Fruit fly (Drosophila melanogaster): ENCODE results near the gene wupA.

wupA gene

DNA sequence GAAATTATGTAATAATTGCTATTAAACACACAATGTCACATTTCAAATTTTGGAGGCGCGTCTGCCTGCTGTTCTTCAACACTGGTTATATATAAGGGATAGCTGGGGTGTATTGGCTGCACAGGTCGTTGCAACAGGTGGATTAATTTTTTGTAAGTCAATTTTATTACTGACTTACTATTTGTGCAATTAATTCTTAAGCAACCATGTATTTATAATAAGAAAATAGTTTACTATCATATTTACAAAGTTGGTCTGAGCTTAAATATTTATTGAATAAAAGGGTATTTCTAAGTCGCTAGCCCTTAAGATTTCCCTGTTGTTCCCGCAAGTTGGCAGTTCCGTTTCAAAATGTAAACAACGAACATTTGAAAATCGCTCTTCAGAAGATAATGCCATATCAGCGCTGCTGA is 23.9 kb downstream of the wupA start, which contains the start of gene RhoGAP16F (continued):
- TF ChIP-seq jigr1 (GFP tag; IDR thresholded peaks at IDR 0.05) (peak; percentile 71), CG4820 (GFP tag; optimal IDR thresholded peaks at IDR 0.05) (peak; percentile 79), tx (GFP tag; optimal IDR thresholded peaks at IDR 0.05) (peak; percentile 65), CG5180 (GFP tag; optimal IDR thresholded peaks at IDR 0.05) (peak; percentile 42), CG14710 (tag; optimal IDR thresholded peaks at IDR 0.05) (peak; percentile 83), hth (optimal IDR thresholded peaks at IDR 0.05) (no peak), CG17829 (tag; optimal IDR thresholded peaks at IDR 0.05) (peak; percentile 86), CG8281 (tag; optimal IDR thresholded peaks at IDR 0.05) (peak; percentile 35), MESR4 (GFP tag; optimal IDR thresholded peaks at IDR 0.05) (peak; percentile 3), Deaf1 (tag; optimal IDR thresholded peaks at IDR 0.05) (peak; percentile 54), CG4617 (GFP tag; optimal IDR thresholded peaks at IDR 0.05; ENCODE audit: borderline replicate concordance) (peak; percentile 65), CG7271 (tag; optimal IDR thresholded peaks at IDR 0.05) (peak; percentile 71), ttk (GFP tag; IDR thresholded peaks at IDR 0.05) (peak; percentile 79), CG33557 (GFP tag; optimal IDR thresholded peaks at IDR 0.05) (peak; percentile 75), crp (GFP tag; optimal IDR thresholded peaks at IDR 0.05) (peak in 1 of 2 experiments; percentile 33), sr (GFP tag; IDR thresholded peaks at IDR 0.05) (0 out of 3 replicates have a peak, but pooled peaks have one; percentile 9), CG34376 (GFP tag; optimal IDR thresholded peaks at IDR 0.05) (peak; percentile 69), B-H1 (GFP tag; IDR thresholded peaks at IDR 0.05) (peak; percentile 79), luna (GFP tag; optimal IDR thresholded peaks at IDR 0.05) (no peak), Ada2b (GFP tag; IDR thresholded peaks at IDR 0.05) (peak; percentile 70), CG8359 (GFP tag; optimal IDR thresholded peaks at IDR 0.05; ENCODE audit: borderline replicate concordance) (no peak), CoRest (tag; optimal IDR thresholded peaks at IDR 0.05) (peak; percentile 90), D19B (GFP tag; optimal IDR thresholded peaks at IDR 0.05) (peak; percentile 99), CG16813 (GFP tag; IDR thresholded peaks at IDR 0.05; ENCODE audit: partially characterized antibody) (no peak), E2f2 (GFP tag; IDR thresholded peaks at IDR 0.05) (peak; percentile 83), Lim3 (GFP tag; IDR thresholded peaks at IDR 0.05) (peak; percentile 22; the same call in 1 of the 2 replicates), CG30431 (GFP tag; optimal IDR thresholded peaks at IDR 0.05) (peak; percentile 77), Sin3A (optimal IDR thresholded peaks at IDR 0.05) (peak; percentile 20), Aef1 (GFP tag; IDR thresholded peaks at IDR 0.05) (peak; percentile 80), oc (tag; optimal IDR thresholded peaks at IDR 0.05) (peak; percentile 70)

- TF ChIP-seq dan (GFP tag; IDR thresholded peaks at IDR 0.05) (no peak), ac (GFP tag; optimal IDR thresholded peaks at IDR 0.05) (no peak), Dek (tag; optimal IDR thresholded peaks at IDR 0.05) (no peak), sima (GFP tag; optimal IDR thresholded peaks at IDR 0.05) (no peak), amos (GFP tag; IDR thresholded peaks at IDR 0.05; ENCODE audit: partially characterized antibody) (no peak), CG17361 (GFP tag; IDR thresholded peaks at IDR 0.05) (no peak), bowl (GFP tag; IDR thresholded peaks at IDR 0.05) (no peak), insv (GFP tag; optimal IDR thresholded peaks at IDR 0.05) (no peak)
Observed at dm6 chrX:18092126-18092525, 24.6 kb downstream of the wupA start.

DNA sequence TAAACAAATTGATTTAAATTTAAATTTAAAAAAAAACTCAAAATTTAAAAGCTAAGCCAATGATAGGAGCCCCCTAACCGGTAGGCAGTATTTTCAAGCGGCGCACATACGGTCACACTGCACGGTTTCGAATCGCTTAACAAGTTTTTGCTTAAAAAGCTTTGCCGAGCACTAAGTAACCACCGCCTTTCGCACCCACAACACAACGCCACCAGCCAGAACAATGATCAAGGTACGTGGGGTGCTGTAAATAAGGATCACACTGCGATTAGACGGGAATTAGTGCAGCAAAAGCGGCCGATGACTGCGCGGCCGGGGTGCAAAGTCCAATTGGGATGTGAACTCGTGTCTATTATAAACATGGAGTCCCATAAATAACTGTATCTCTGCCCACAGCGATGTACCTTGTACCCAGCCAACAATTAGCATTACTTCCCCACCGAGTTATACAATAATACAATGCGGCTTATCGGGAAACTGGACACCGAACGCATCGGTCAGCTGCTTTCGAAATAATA is 25.5 kb downstream of the wupA start, which contains the start of gene scu:
Gene scu (plus strand): TSS at position 101 of the 518 bp plus-strand sequence.
- TF ChIP-seq CG34376 (GFP tag; optimal IDR thresholded peaks at IDR 0.05) (peak; percentile 49), nom (GFP tag; optimal IDR thresholded peaks at IDR 0.05) (peak; percentile 98), Lim3 (GFP tag; IDR thresholded peaks at IDR 0.05) (no peak), CG4424 (GFP tag; optimal IDR thresholded peaks at IDR 0.05) (no peak), pzg (GFP tag; optimal IDR thresholded peaks at IDR 0.05) (peak; percentile 30), CG12659 (GFP tag; optimal IDR thresholded peaks at IDR 0.05) (no peak), Nf-YC (tag; optimal IDR thresholded peaks at IDR 0.05) (no peak), CG17829 (tag; optimal IDR thresholded peaks at IDR 0.05) (no peak), pnt (GFP tag; optimal IDR thresholded peaks at IDR 0.05) (no peak), Drgx (GFP tag; IDR thresholded peaks at IDR 0.05) (peak; percentile 78), Rx (GFP tag; IDR thresholded peaks at IDR 0.05) (no peak), cas (GFP tag; IDR thresholded peaks at IDR 0.05) (no peak), dpn (GFP tag; optimal IDR thresholded peaks at IDR 0.05) (no peak), eve (GFP tag; optimal IDR thresholded peaks at IDR 0.05) (no peak), ems (GFP tag; optimal IDR thresholded peaks at IDR 0.05) (no peak)
